Fruit fly (Drosophila melanogaster) whole organism, embryonic: ENCODE results near the gene rost.

Source experiments
- Asciz ChIP-seq: fragments of 200-800 bp; sonication (Bioruptor generic); optimal IDR thresholded peaks from 2 replicates; lab custom pipeline; 2017; ENCODE audit warnings: missing biosample characterization, mild to moderate bottlenecking, missing genetic modification characterization, missing genetic modification reagents
- CG10431 ChIP-seq: fragments of 200-800 bp; sonication (Bioruptor generic); optimal IDR thresholded peaks from 3 replicates; lab custom pipeline; 2018; ENCODE audit warnings: missing biosample characterization, mild to moderate bottlenecking, missing genetic modification characterization
- CG11247 ChIP-seq: fragments of 200-800 bp; sonication (Bioruptor generic); IDR thresholded peaks from 2 replicates; pipeline ENCODE4 v1.3.6; 2022; ENCODE audit warnings: missing biosample characterization, missing genetic modification characterization
- CG11695 ChIP-seq: fragments of 200-800 bp; sonication (Bioruptor generic); IDR thresholded peaks from 3 replicates; pipeline ENCODE4 v1.3.6; 2022; ENCODE audit warnings: missing biosample characterization, missing genetic modification characterization
- CG11723 ChIP-seq: fragments of 200-800 bp; sonication (Bioruptor generic); optimal IDR thresholded peaks from 2 replicates; lab custom pipeline; 2017; ENCODE audit warnings: missing biosample characterization, mild to moderate bottlenecking, missing genetic modification characterization
- CG13624 ChIP-seq: fragments of 200-800 bp; sonication (Bioruptor generic); optimal IDR thresholded peaks from 2 replicates; lab custom pipeline; 2016; ENCODE audit warnings: missing biosample characterization, missing genetic modification characterization
- CG14014 ChIP-seq: fragments of 200-800 bp; sonication (Bioruptor generic); IDR thresholded peaks from 2 replicates; pipeline ENCODE4 v1.3.6; 2022; ENCODE audit warnings: missing biosample characterization, missing genetic modification characterization
- CG15696 ChIP-seq: fragments of 200-800 bp; sonication (Bioruptor generic); optimal IDR thresholded peaks from 2 replicates; lab custom pipeline; 2019; ENCODE audit warnings: missing biosample characterization, mild to moderate bottlenecking, missing genetic modification characterization, moderate library complexity
- CG16815 ChIP-seq: fragments of 200-800 bp; sonication (Bioruptor generic); optimal IDR thresholded peaks from 3 replicates; lab custom pipeline; 2017; ENCODE audit warnings: missing biosample characterization, mild to moderate bottlenecking, missing genetic modification characterization
- CG17612 ChIP-seq: fragments of 200-800 bp; sonication (Bioruptor generic); IDR thresholded peaks from 2 replicates; pipeline ENCODE4 v1.3.6; 2022; ENCODE audit warnings: missing biosample characterization, missing genetic modification characterization
- CG1792 ChIP-seq: fragments of 200-800 bp; sonication (Bioruptor generic); optimal IDR thresholded peaks from 2 replicates; lab custom pipeline; 2016; ENCODE audit warnings: missing biosample characterization, missing genetic modification characterization
- CG1832 ChIP-seq: fragments of 200-800 bp; sonication (Bioruptor generic); optimal IDR thresholded peaks from 2 replicates; lab custom pipeline; 2017; ENCODE audit warnings: missing biosample characterization, mild to moderate bottlenecking, missing genetic modification characterization, inconsistent platforms
- CG18619 ChIP-seq: fragments of 200-800 bp; sonication (Bioruptor generic); optimal IDR thresholded peaks from 3 replicates; lab custom pipeline; 2017; ENCODE audit warnings: missing biosample characterization, mild to moderate bottlenecking, missing genetic modification characterization
- CG31441 ChIP-seq: fragments of 200-800 bp; sonication (Bioruptor generic); IDR thresholded peaks from 2 replicates; pipeline ENCODE4 v1.3.6; 2022; ENCODE audit warnings: missing biosample characterization, missing genetic modification characterization
- CG32772 ChIP-seq: fragments of 200-800 bp; sonication (Bioruptor generic); IDR thresholded peaks from 2 replicates; pipeline ENCODE4 v1.3.6; 2022; ENCODE audit warnings: missing biosample characterization, missing genetic modification characterization
- CG3847 ChIP-seq: fragments of 200-800 bp; sonication (Bioruptor generic); IDR thresholded peaks from 2 replicates; pipeline ENCODE4 v1.3.6; 2022; ENCODE audit warnings: missing biosample characterization, missing genetic modification characterization
- CG4707 ChIP-seq: fragments of 200-800 bp; sonication (Bioruptor generic); optimal IDR thresholded peaks from 2 replicates; lab custom pipeline; 2018; ENCODE audit warnings: missing biosample characterization, mild to moderate bottlenecking, missing genetic modification characterization, moderate library complexity
- CG4854 ChIP-seq: fragments of 200-800 bp; sonication (Bioruptor generic); optimal IDR thresholded peaks from 2 replicates; lab custom pipeline; 2016; ENCODE audit warnings: missing biosample characterization, missing genetic modification characterization, inconsistent platforms
- CG5953 ChIP-seq: fragments of 200-800 bp; sonication (Bioruptor generic); IDR thresholded peaks from 2 replicates; pipeline ENCODE4 v1.3.6; 2022; ENCODE audit warnings: missing biosample characterization, missing genetic modification characterization
- CG7556 ChIP-seq: fragments of 200-800 bp; sonication (Bioruptor generic); optimal IDR thresholded peaks from 2 replicates; lab custom pipeline; 2017; ENCODE audit warnings: missing biosample characterization, mild to moderate bottlenecking, missing genetic modification characterization
- CG7839 ChIP-seq: fragments of 200-800 bp; sonication (Bioruptor generic); optimal IDR thresholded peaks from 3 replicates; lab custom pipeline; 2018; ENCODE audit warnings: missing biosample characterization, mild to moderate bottlenecking, missing genetic modification characterization, moderate library complexity
- CG7928 ChIP-seq: fragments of 200-800 bp; sonication (Bioruptor generic); optimal IDR thresholded peaks from 2 replicates; lab custom pipeline; 2017; ENCODE audit warnings: missing biosample characterization, mild to moderate bottlenecking, missing genetic modification characterization
- CG8290 ChIP-seq, 3 experiments: fragments of 200-800 bp; sonication (Bioruptor generic); optimal IDR thresholded peaks; 2 replicates each; lab custom pipeline; 2016 to 2019; ENCODE audit warnings: missing biosample characterization in 3 of 3, missing genetic modification characterization in 3 of 3, mild to moderate bottlenecking in 2 of 3, moderate library complexity in 1 of 3
- D19B ChIP-seq: fragments of 200-800 bp; sonication (Bioruptor generic); optimal IDR thresholded peaks from 2 replicates; lab custom pipeline; 2017; ENCODE audit warnings: missing biosample characterization, mild to moderate bottlenecking, missing genetic modification characterization
- E2f2 ChIP-seq: fragments of 200-800 bp; sonication (Bioruptor generic); IDR thresholded peaks from 2 replicates; pipeline ENCODE4 v1.3.6; 2022; ENCODE audit warnings: missing biosample characterization, missing genetic modification characterization
- HmgZ ChIP-seq: fragments of 200-800 bp; sonication (Bioruptor generic); optimal IDR thresholded peaks from 2 replicates; lab custom pipeline; 2018; ENCODE audit warnings: missing biosample characterization, mild to moderate bottlenecking, missing genetic modification characterization
- Hmx ChIP-seq: fragments of 200-800 bp; sonication (Bioruptor generic); optimal IDR thresholded peaks from 2 replicates; lab custom pipeline; 2016; ENCODE audit warnings: missing biosample characterization, missing genetic modification characterization
- Mrtf ChIP-seq: fragments of 200-800 bp; sonication (Bioruptor generic); IDR thresholded peaks from 3 replicates; pipeline ENCODE4 v1.3.6; 2022; ENCODE audit warnings: missing biosample characterization, missing genetic modification characterization
- Taf1 ChIP-seq: fragments of 200-800 bp; sonication (Bioruptor generic); IDR thresholded peaks from 2 replicates; pipeline ENCODE4 v1.3.6; 2022; ENCODE audit warnings: missing biosample characterization, missing genetic modification characterization
- Trl ChIP-seq, 3 experiments: fragments of >200 bp in 2 of 3; fragments of 200-800 bp in 1 of 3; sonication (Bioruptor generic) in 1 of 3; optimal IDR thresholded peaks; 2 replicates in 1 of 3; 3 replicates in 2 of 3; lab custom pipeline; 2016 to 2017; ENCODE audit warnings: missing biosample characterization in 1 of 3, missing genetic modification characterization in 1 of 3
- al ChIP-seq: fragments of 200-800 bp; sonication (Bioruptor generic); IDR thresholded peaks from 2 replicates; pipeline ENCODE4 v1.3.6; 2022; ENCODE audit warnings: missing biosample characterization, missing genetic modification characterization
- ase ChIP-seq: fragments of 200-800 bp; sonication (Bioruptor generic); IDR thresholded peaks from 3 replicates; pipeline ENCODE4 v1.3.6; 2022; ENCODE audit warnings: missing biosample characterization, missing genetic modification characterization
- cato ChIP-seq: fragments of 200-800 bp; sonication (Bioruptor generic); optimal IDR thresholded peaks from 2 replicates; lab custom pipeline; 2016; ENCODE audit warnings: missing biosample characterization, missing genetic modification characterization, borderline replicate concordance
- crp ChIP-seq, 2 experiments: fragments of 200-800 bp; sonication (Bioruptor generic); optimal IDR thresholded peaks; 2 replicates in 1 of 2; 3 replicates in 1 of 2; lab custom pipeline; 2017; ENCODE audit warnings: missing biosample characterization in 2 of 2, missing genetic modification characterization in 2 of 2, mild to moderate bottlenecking in 1 of 2, moderate library complexity in 1 of 2
- fd102C ChIP-seq: fragments of 200-800 bp; sonication (Bioruptor generic); optimal IDR thresholded peaks from 2 replicates; lab custom pipeline; 2018; ENCODE audit warnings: missing biosample characterization, mild to moderate bottlenecking, missing genetic modification characterization, moderate library complexity
- fd64A ChIP-seq: fragments of 200-800 bp; sonication (Bioruptor generic); optimal IDR thresholded peaks from 3 replicates; lab custom pipeline; 2018; ENCODE audit warnings: missing biosample characterization, mild to moderate bottlenecking, missing genetic modification characterization
- fru ChIP-seq: fragments of >200 bp; optimal IDR thresholded peaks from 2 replicates; lab custom pipeline; 2017
- gcm ChIP-seq: fragments of 200-800 bp; sonication (Bioruptor generic); optimal IDR thresholded peaks from 2 replicates; lab custom pipeline; 2019; ENCODE audit warnings: missing biosample characterization, mild to moderate bottlenecking, missing genetic modification characterization, moderate library complexity
- gsb-n ChIP-seq: fragments of 200-800 bp; sonication (Bioruptor generic); optimal IDR thresholded peaks from 3 replicates; lab custom pipeline; 2018; ENCODE audit warnings: missing biosample characterization, mild to moderate bottlenecking, missing genetic modification characterization
- hbn ChIP-seq: fragments of 200-800 bp; sonication (Bioruptor generic); IDR thresholded peaks from 2 replicates; pipeline ENCODE4 v1.3.6; 2022; ENCODE audit warnings: missing biosample characterization, missing genetic modification characterization; ENCODE audit not compliant: partially characterized antibody
- insv ChIP-seq, 2 experiments: fragments of 200-800 bp; sonication (Bioruptor generic); optimal IDR thresholded peaks; 3 replicates each; lab custom pipeline; 2016 to 2018; ENCODE audit warnings: missing biosample characterization in 2 of 2, missing genetic modification characterization in 2 of 2
- inv ChIP-seq: fragments of 200-800 bp; sonication (Bioruptor generic); IDR thresholded peaks from 2 replicates; pipeline ENCODE4 v1.3.6; 2022; ENCODE audit warnings: missing biosample characterization, missing genetic modification characterization; ENCODE audit not compliant: partially characterized antibody
- maf-S ChIP-seq: fragments of 200-800 bp; sonication (Bioruptor generic); optimal IDR thresholded peaks from 2 replicates; lab custom pipeline; 2016; ENCODE audit warnings: missing biosample characterization, missing genetic modification characterization
- ranshi ChIP-seq: fragments of 200-800 bp; sonication (Bioruptor generic); IDR thresholded peaks from 2 replicates; pipeline ENCODE4 v1.3.6; 2022; ENCODE audit warnings: missing biosample characterization, missing genetic modification characterization
- sisA ChIP-seq: fragments of 200-800 bp; sonication (Bioruptor generic); IDR thresholded peaks from 2 replicates; pipeline ENCODE4 v1.3.6; 2022; ENCODE audit warnings: missing biosample characterization, missing genetic modification characterization
- sr ChIP-seq: fragments of 200-800 bp; sonication (Bioruptor generic); IDR thresholded peaks from 3 replicates; pipeline ENCODE4 v1.3.6; 2022; ENCODE audit warnings: missing biosample characterization, missing genetic modification characterization
- twi ChIP-seq: fragments of 200-800 bp; optimal IDR thresholded peaks from 2 replicates; lab custom pipeline; 2019; ENCODE audit warnings: missing biosample characterization, mild to moderate bottlenecking, missing genetic modification characterization, moderate library complexity
- wor ChIP-seq: fragments of 200-800 bp; sonication (Bioruptor generic); IDR thresholded peaks from 2 replicates; pipeline ENCODE4 v1.3.6; 2022; ENCODE audit warnings: missing biosample characterization, missing genetic modification characterization

The rost gene

dm6 chr2L:8952194-8953037 lies 36.9 kb downstream of the rost start (continued):
- TF ChIP-seq CG13624 (GFP tag; lab: Kevin White, UChicago) (peak; percentile 37), Trl (optimal IDR thresholded peaks at IDR 0.05; lab: Kevin White, UChicago) (no peak), Trl (GFP tag; optimal IDR thresholded peaks at IDR 0.05; lab: Kevin White, UChicago) (no peak), CG10431 (GFP tag; lab: Kevin White, UChicago) (no peak), CG4707 (GFP tag; lab: Kevin White, UChicago) (no peak), al (GFP tag; lab: Robert Waterston, UW) (peak; percentile 25; the same call in 1 of the 2 replicates), CG15696 (tag; lab: Kevin White, UChicago) (peak; percentile 2), E2f2 (GFP tag; lab: Robert Waterston, UW) (peak; percentile 58), CG4854 (GFP tag; lab: Kevin White, UChicago) (no peak), CG31441 (GFP tag; lab: Robert Waterston, UW) (0 out of 2 replicates have a peak, but pooled peaks have one; percentile 37), CG18619 (GFP tag; lab: Kevin White, UChicago) (peak; percentile 22), fd64A (GFP tag; lab: Kevin White, UChicago) (no peak), CG11723 (peak; percentile 11), Hmx (GFP tag; lab: Kevin White, UChicago) (no peak), CG11247 (GFP tag; lab: Robert Waterston, UW) (no peak), Taf1 (GFP tag; lab: Robert Waterston, UW) (no peak), fru (lab: Kevin White, UChicago) (no peak), CG7928 (no peak), sr (no peak), CG17612 (GFP tag; lab: Robert Waterston, UW) (no peak), hbn (GFP tag; lab: Robert Waterston, UW) (no peak), D19B (GFP tag; lab: Kevin White, UChicago) (peak; percentile 89), ase (GFP tag; lab: Robert Waterston, UW) (peak; percentile 46; the same call in 1 of the 3 replicates), CG7556 (GFP tag; lab: Kevin White, UChicago) (no peak), maf-S (GFP tag; lab: Kevin White, UChicago) (no peak), crp (GFP tag; optimal IDR thresholded peaks at IDR 0.05; lab: Kevin White, UChicago) (no peak), CG5953 (no peak), ranshi (GFP tag; lab: Robert Waterston, UW) (no peak; the same call in 1 of the 2 replicates), CG32772 (GFP tag; lab: Robert Waterston, UW) (peak; percentile 67), sisA (no peak), twi (no peak), fd102C (no peak), insv (GFP tag; optimal IDR thresholded peaks at IDR 0.05; lab: Kevin White, UChicago) (peak; percentile 52 to 93), gcm (GFP tag; lab: Kevin White, UChicago) (no peak), inv (GFP tag; lab: Robert Waterston, UW) (no peak), CG1792 (GFP tag; lab: Kevin White, UChicago) (no peak), wor (GFP tag; lab: Robert Waterston, UW) (no peak), CG3847 (peak; percentile 37; the same call in 1 of the 2 replicates), CG1832 (GFP tag; lab: Kevin White, UChicago) (no peak), CG7839 (tag; lab: Kevin White, UChicago) (peak; percentile 51), CG14014 (peak; percentile 61; the same call in 1 of the 2 replicates), CG11695 (GFP tag; lab: Robert Waterston, UW) (0 out of 3 replicates have a peak, but pooled peaks have one; percentile 33), HmgZ (tag; lab: Kevin White, UChicago) (peak; percentile 40), cato (GFP tag; lab: Kevin White, UChicago) (no peak), gsb-n (tag; lab: Kevin White, UChicago) (no peak), CG8290 (GFP tag; optimal IDR thresholded peaks at IDR 0.05; lab: Kevin White, UChicago) (no peak), CG8290 (tag; optimal IDR thresholded peaks at IDR 0.05; lab: Kevin White, UChicago) (peak in 1 of 2 experiments; percentile 61), CG16815 (GFP tag; lab: Kevin White, UChicago) (peak; percentile 27), Asciz (no peak), Mrtf (GFP tag; lab: Robert Waterston, UW) (peak; percentile 49; the same call in 1 of the 3 replicates)
